Fruit fly (Drosophila melanogaster) whole organism: Measurements from ENCODE around the gene CG33290.

Source experiments
- CG8478 ChIP-seq: fragments of >200 bp; optimal IDR thresholded peaks from 2 replicates; lab custom pipeline; 2018; ENCODE audit warnings: inconsistent platforms
- Dll ChIP-seq: fragments of >200 bp; optimal IDR thresholded peaks from 2 replicates; lab custom pipeline; 2017
- EcR ChIP-seq, 2 experiments: fragments of >200 bp; optimal IDR thresholded peaks; 2 replicates each; lab custom pipeline; 2017; ENCODE audit warnings: missing biosample characterization in 2 of 2, missing genetic modification characterization in 2 of 2, missing genetic modification reagents in 2 of 2
- pan ChIP-seq: fragments of >200 bp; optimal IDR thresholded peaks from 2 replicates; lab custom pipeline; 2017
- psq ChIP-seq: fragments of >200 bp; optimal IDR thresholded peaks from 2 replicates; lab custom pipeline; 2017
- usp ChIP-seq: fragments of >200 bp; optimal IDR thresholded peaks from 2 replicates; lab custom pipeline; 2017; ENCODE audit warnings: missing biosample characterization, missing genetic modification characterization, mixed read lengths

dm6 chr3L:21565126-21565525 is 23.0 kb downstream of the CG33290 start, which contains the start of gene CG7634:
- TF ChIP-seq usp (GFP tag; lab: Kevin White, UChicago): no peak
- TF ChIP-seq Dll (lab: Kevin White, UChicago): no peak
- no peak for TF ChIP-seq pan
- no peak for TF ChIP-seq psq (lab: Kevin White, UChicago)
- no peak for TF ChIP-seq EcR (GFP tag; optimal IDR thresholded peaks at IDR 0.05; lab: Kevin White, UChicago)
- no peak for TF ChIP-seq CG8478 (lab: Kevin White, UChicago)
